Fruit fly (Drosophila melanogaster) whole organism: Measurements from ENCODE around the gene RNaseX25.

Experiments
- CG8478 ChIP-seq: fragments of >200 bp; optimal IDR thresholded peaks from 2 replicates; lab custom pipeline; 2018; ENCODE audit warnings: inconsistent platforms
- Dll ChIP-seq: fragments of >200 bp; optimal IDR thresholded peaks from 2 replicates; lab custom pipeline; 2017
- EcR ChIP-seq, 2 experiments: fragments of >200 bp; optimal IDR thresholded peaks; 2 replicates each; lab custom pipeline; 2017; ENCODE audit warnings: missing biosample characterization in 2 of 2, missing genetic modification characterization in 2 of 2, missing genetic modification reagents in 2 of 2
- pan ChIP-seq: fragments of >200 bp; optimal IDR thresholded peaks from 2 replicates; lab custom pipeline; 2017
- psq ChIP-seq: fragments of >200 bp; optimal IDR thresholded peaks from 2 replicates; lab custom pipeline; 2017
- usp ChIP-seq: fragments of >200 bp; optimal IDR thresholded peaks from 2 replicates; lab custom pipeline; 2017; ENCODE audit warnings: missing biosample characterization, missing genetic modification characterization, mixed read lengths

Gene RNaseX25

DNA sequence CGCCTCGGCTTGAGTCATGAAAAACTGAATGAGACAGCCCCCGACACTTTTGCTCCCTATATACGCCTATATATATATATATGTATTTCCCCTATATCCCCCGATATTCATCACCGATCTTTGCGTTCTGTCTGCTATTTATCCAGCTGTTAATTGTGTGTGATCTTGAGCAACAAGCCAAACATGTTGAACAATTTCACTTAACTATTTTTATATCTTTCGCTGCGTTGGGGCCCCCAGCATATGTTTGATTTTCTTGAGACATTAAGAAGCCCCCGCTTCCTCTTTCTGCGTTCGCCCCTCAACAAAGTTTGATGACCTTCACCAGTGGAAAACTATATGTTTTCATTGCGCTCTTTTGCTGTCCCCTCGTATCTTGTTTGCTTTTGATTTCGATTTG, 26.0 kb downstream of the RNaseX25 start:
- TF ChIP-seq psq (lab: Kevin White, UChicago) (no peak), EcR (GFP tag; optimal IDR thresholded peaks at IDR 0.05; lab: Kevin White, UChicago) (peak in 1 of 2 experiments; percentile 47), Dll (lab: Kevin White, UChicago) (no peak), pan (lab: Kevin White, UChicago) (no peak), usp (GFP tag; lab: Kevin White, UChicago) (no peak)

DNA sequence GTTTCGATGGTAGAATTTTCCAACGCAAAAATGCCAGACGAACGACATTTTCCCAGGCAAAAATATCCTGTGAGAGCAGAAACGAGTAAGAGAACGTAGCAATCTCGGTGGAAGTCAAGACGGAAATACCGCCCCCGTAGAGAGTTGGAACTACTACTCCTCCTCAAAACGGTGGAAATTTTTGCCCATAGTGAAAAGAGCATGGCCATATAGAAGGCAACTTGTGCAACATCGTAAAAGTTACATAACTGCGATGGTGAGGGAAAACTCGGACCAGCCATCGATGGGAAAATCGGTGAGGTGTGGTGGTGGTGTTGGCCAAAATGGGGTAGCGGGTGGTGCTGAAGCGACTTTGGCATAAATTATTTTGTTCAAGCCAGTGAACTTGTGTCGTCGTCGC, 29.5 kb downstream of the RNaseX25 start:
- TF ChIP-seq EcR (GFP tag; optimal IDR thresholded peaks at IDR 0.05; lab: Kevin White, UChicago) = no peak
- no peak for TF ChIP-seq CG8478 (lab: Kevin White, UChicago)
- no peak for TF ChIP-seq psq (lab: Kevin White, UChicago)
- no peak for TF ChIP-seq Dll (lab: Kevin White, UChicago)
- no peak for TF ChIP-seq pan (lab: Kevin White, UChicago)
- TF ChIP-seq usp (GFP tag; lab: Kevin White, UChicago) = no peak

DNA sequence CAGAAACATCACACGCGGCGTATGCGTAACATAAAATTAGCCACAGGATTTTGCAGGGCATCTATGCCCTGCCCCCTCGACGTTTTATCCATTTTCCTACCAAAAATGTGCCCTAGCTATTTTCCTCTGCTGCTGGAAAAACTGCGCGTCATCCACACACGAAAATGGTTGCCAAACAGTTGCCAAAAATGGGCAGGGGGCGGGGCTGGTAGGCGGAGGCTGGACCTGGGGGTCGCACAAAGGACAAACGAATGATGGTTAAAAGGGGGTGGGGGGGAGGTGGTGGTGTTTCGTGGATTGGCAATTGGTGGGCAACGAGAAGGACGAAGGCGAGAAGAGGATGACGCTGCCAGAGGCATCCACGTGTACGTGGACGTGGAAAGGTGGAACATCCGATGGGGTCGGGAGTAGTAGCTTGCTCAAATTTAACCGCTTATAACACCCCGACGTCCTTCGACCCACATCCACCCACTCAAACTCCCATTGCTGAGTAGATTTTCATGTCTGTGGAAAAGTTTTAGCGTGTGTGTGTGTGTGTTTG, 30.7 kb downstream of the RNaseX25 start:
- TF ChIP-seq EcR (GFP tag; optimal IDR thresholded peaks at IDR 0.05; lab: Kevin White, UChicago) = no peak
- no peak for TF ChIP-seq usp (GFP tag; lab: Kevin White, UChicago)
- no peak for TF ChIP-seq psq (lab: Kevin White, UChicago)
- no peak for TF ChIP-seq CG8478 (lab: Kevin White, UChicago)
- no peak for TF ChIP-seq Dll (lab: Kevin White, UChicago)
- no peak for TF ChIP-seq pan (lab: Kevin White, UChicago)

DNA sequence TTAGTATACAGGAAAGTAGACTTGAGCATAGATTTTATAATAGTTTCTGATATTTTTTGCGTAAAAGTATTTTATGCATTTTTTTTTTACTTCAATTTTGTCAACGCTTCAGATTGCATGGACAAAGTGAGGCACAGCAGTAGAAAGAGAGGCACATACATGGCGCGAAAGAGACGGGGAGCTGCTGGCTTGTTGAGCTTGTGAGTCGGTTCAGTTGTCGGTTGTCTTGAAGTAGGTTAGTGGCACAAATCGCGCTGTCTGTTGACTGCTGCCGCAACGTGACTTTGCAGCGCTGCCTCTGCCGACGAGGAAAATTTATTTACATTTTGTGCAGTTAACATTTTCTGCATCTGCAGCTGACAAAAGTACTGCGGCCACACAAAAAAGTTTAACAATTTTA, 35.4 kb downstream of the RNaseX25 start:
- TF ChIP-seq pan (lab: Kevin White, UChicago) (no peak), EcR (GFP tag; optimal IDR thresholded peaks at IDR 0.05; lab: Kevin White, UChicago) (no peak), psq (lab: Kevin White, UChicago) (no peak), CG8478 (lab: Kevin White, UChicago) (no peak), Dll (lab: Kevin White, UChicago) (no peak), usp (GFP tag; lab: Kevin White, UChicago) (no peak)

DNA sequence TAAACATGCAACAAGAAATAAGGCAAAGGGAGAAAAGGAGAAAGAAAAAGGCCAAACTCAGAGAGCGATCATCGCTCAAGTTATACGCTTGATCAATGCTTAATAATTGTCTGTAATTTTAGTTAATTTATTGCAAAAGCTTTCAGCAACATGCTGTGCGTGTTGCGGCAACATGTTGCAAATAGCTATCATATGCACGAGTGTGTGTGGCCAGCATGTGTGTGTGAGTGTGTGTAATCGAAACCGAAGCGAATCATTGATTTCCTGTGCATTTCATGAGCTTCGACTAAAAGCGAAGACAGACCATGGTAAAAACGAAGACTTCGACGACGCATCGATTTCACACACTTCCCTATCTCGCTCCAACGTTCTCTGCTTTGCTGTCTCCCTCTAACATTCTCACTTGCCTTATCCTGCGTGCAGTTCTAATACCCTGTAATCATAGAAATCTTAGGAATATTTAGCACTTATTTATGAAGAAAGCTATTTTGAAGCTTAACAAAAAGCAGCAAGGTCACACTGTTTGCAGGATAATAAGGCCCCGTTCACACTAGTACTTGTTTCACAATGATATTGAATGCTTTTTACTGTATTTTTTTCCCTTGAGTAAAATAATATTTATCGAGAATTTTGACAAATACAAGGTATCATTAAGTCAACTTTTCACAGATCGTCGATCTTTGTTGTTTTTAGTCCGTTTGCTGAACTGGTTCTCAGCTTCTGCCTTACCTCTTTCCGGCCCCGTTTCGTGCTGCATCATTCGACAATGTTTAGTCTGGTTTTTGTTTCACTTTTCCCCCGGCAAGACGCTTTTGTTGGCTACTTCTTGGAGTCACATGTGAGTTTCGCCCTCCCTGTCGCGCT, 42.8 kb downstream of the RNaseX25 start:
- peak; percentile 79 for TF ChIP-seq pan (lab: Kevin White, UChicago)
- no peak for TF ChIP-seq psq (lab: Kevin White, UChicago)

DNA sequence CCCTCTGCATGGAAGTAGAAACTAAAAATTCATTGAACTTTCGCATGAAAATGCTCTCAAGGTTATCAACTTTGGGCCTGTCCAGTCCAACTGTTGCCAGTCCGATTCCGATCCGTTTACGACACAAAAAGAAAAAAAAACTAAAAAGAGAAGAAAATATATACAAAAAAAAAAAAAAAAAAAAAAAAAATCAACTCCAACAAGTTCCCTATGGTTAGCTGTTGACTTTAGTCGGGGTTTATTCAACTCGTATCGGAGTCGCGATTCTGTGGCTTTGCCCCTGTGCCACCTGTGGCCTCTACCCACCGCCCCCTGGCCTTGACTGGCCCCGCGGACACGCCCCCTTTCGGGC, 43.5 kb downstream of the RNaseX25 start:
- TF ChIP-seq CG8478 (lab: Kevin White, UChicago) (no peak), psq (lab: Kevin White, UChicago) (no peak), Dll (lab: Kevin White, UChicago) (no peak), usp (GFP tag; lab: Kevin White, UChicago) (no peak), pan (lab: Kevin White, UChicago) (no peak), EcR (GFP tag; optimal IDR thresholded peaks at IDR 0.05; lab: Kevin White, UChicago) (peak in 1 of 2 experiments; percentile 77)

DNA sequence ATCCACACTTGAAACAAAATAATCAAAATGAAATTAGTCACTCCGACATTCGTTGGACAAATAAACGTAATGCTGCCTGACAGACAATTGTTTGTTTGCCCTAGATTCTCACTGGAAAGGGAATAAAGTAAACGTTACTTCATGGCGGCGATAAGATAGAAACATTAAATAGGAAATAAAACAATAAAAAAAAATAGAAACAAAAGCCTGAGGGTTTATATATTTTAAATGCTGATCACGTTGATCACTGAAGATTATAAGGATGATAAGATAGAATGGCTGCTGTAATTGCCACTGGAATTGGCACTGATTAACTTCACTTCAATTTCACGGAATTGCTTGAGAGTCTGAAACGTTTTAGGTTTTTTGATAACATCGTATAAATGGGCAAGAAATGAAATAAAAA, 48.3 kb downstream of the RNaseX25 start:
- TF ChIP-seq CG8478 (lab: Kevin White, UChicago) (no peak), EcR (GFP tag; optimal IDR thresholded peaks at IDR 0.05; lab: Kevin White, UChicago) (no peak), usp (GFP tag; lab: Kevin White, UChicago) (no peak), Dll (lab: Kevin White, UChicago) (no peak), psq (lab: Kevin White, UChicago) (no peak), pan (lab: Kevin White, UChicago) (no peak)
